Worm (Caenorhabditis elegans): Measurements from ENCODE around the gene set-8.
A peak's percentile ranks its signal among the peaks of the same experiment; 100 is the strongest.

set-8 gene

DNA sequence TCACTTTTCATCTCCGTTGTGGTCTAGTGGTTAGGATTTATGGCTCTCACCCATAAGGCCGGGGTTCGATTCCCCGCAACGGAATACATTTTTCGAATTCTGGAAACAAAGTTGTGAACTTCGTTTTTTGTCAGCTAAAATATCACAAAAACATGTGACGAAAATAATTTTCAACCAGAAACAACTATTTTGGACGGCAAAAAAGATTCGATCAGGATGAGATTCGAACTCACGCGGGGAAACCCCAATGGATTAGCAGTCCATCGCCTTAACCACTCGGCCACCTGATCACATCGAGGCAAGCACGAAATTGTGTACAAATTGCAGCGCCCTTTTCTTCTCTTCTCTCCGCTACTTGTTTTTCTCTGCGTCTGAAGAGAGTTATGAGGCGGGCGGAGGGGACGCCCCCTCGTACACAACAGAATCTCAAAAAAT is 2.2 kb downstream of the set-8 start:
- TF ChIP-seq athp-1 (tag; optimal IDR thresholded peaks at IDR 0.05) (peak; percentile 77), ZK185.1 (tag; optimal IDR thresholded peaks at IDR 0.05; ENCODE audit: poor library complexity, severe bottlenecking) (peak; percentile 76), lin-26 (GFP tag; IDR thresholded peaks at IDR 0.05) (peak; percentile 84; the same call in 1 of the 2 replicates), snpc-4 (GFP tag; optimal IDR thresholded peaks at IDR 0.05) (peak; percentile 66), snpc-4 (tag; optimal IDR thresholded peaks at IDR 0.05) (peak in 3 of 4 experiments; percentile 68 to 80 (median 80)), him-1 (tag; optimal IDR thresholded peaks at IDR 0.05) (peak; percentile 96), tbx-9 (tag; optimal IDR thresholded peaks at IDR 0.05; ENCODE audit: borderline replicate concordance) (peak; percentile 15), nhr-80 (tag; optimal IDR thresholded peaks at IDR 0.05) (peak; percentile 86), K11D2.4 (GFP tag; IDR thresholded peaks at IDR 0.05) (peak; percentile 72; the same call in 1 of the 2 replicates), nhr-90 (tag; optimal IDR thresholded peaks at IDR 0.05) (peak; percentile 92), ekl-4 (GFP tag; IDR thresholded peaks at IDR 0.05) (peak; percentile 67), F49E8.2 (tag; optimal IDR thresholded peaks at IDR 0.05; ENCODE audit: insufficient read depth) (peak; percentile 44), attf-6 (GFP tag; IDR thresholded peaks at IDR 0.05) (peak; percentile 50; the same call in 1 of the 2 replicates), ccch-3 (GFP tag; optimal IDR thresholded peaks at IDR 0.05) (peak; percentile 20), egl-44 (GFP tag; IDR thresholded peaks at IDR 0.05) (peak; percentile 89), F22D6.2 (tag; optimal IDR thresholded peaks at IDR 0.05) (peak; percentile 66), lag-1 (GFP tag; IDR thresholded peaks at IDR 0.05) (0 out of 2 replicates have a peak, but pooled peaks have one; percentile 7), aptf-2 (GFP tag; conservative IDR thresholded peaks at IDR 0.05) (0 out of 2 replicates have a peak, but pooled peaks have one; percentile 55), ztf-25 (GFP tag; IDR thresholded peaks at IDR 0.05) (0 out of 2 replicates have a peak, but pooled peaks have one; percentile 55), nhr-27 (tag; optimal IDR thresholded peaks at IDR 0.05) (peak; percentile 51), F10E7.11 (tag; optimal IDR thresholded peaks at IDR 0.05) (peak; percentile 64), attf-5 (GFP tag; optimal IDR thresholded peaks at IDR 0.05) (peak; percentile 74), ztf-18 (tag; optimal IDR thresholded peaks at IDR 0.05) (peak; percentile 76), tbp1 (GFP tag; optimal IDR thresholded peaks at IDR 0.05) (peak; percentile 93), madf-10 (tag; optimal IDR thresholded peaks at IDR 0.05) (peak; percentile 88), C06A6.2 (GFP tag; conservative IDR thresholded peaks at IDR 0.05) (0 out of 2 replicates have a peak, but pooled peaks have one; percentile 21), zim-3 (tag; optimal IDR thresholded peaks at IDR 0.05) (peak; percentile 56), F23B12.7 (tag; optimal IDR thresholded peaks at IDR 0.05; ENCODE audit: insufficient read depth) (peak; percentile 80), dpl-1 (GFP tag; optimal IDR thresholded peaks at IDR 0.05) (peak; percentile 13), sea-2 (GFP tag; IDR thresholded peaks at IDR 0.05) (peak; percentile 55; the same call in 1 of the 2 replicates), lsl-1 (GFP tag; optimal IDR thresholded peaks at IDR 0.05) (peak; percentile 10), ceh-27 (GFP tag; optimal IDR thresholded peaks at IDR 0.05) (peak; percentile 62), gei-17 (GFP tag; optimal IDR thresholded peaks at IDR 0.05) (peak; percentile 79), ceh-100 (GFP tag; IDR thresholded peaks at IDR 0.05) (0 out of 2 replicates have a peak, but pooled peaks have one; percentile 25), mes-4 (tag; optimal IDR thresholded peaks at IDR 0.05) (peak; percentile 81), rpc-1 (optimal IDR thresholded peaks at IDR 0.05) (peak; percentile 94), rpc-1 (tag; optimal IDR thresholded peaks at IDR 0.05) (peak; percentile 97), hmg-1.2 (GFP tag; IDR thresholded peaks at IDR 0.05) (peak; percentile 84), dox-1 (GFP tag; IDR thresholded peaks at IDR 0.05) (peak; percentile 93; the same call in 1 of the 2 replicates), hlh-12 (tag; optimal IDR thresholded peaks at IDR 0.05) (peak; percentile 84), rec-8 (tag; optimal IDR thresholded peaks at IDR 0.05) (peak; percentile 77 to 79), Y53G8AR.9 (GFP tag; conservative IDR thresholded peaks at IDR 0.05) (peak; percentile 80), ztf-22 (GFP tag; optimal IDR thresholded peaks at IDR 0.05) (peak; percentile 25), nhr-120 (GFP tag; IDR thresholded peaks at IDR 0.05) (0 out of 2 replicates have a peak, but pooled peaks have one; percentile 20), Y56A3A.18 (GFP tag; IDR thresholded peaks at IDR 0.05) (peak; percentile 83), tlf-1 (GFP tag; optimal IDR thresholded peaks at IDR 0.05) (peak; percentile 54), egl-18 (GFP tag; IDR thresholded peaks at IDR 0.05) (peak; percentile 76), nfyb-1 (GFP tag; IDR thresholded peaks at IDR 0.05) (peak; percentile 81)
